Worm (Caenorhabditis elegans): ENCODE results near the gene H28G03.3.

- no peak for TF ChIP-seq php-3 (GFP tag; IDR thresholded peaks at IDR 0.05)
- TF ChIP-seq lin-15B (tag; optimal IDR thresholded peaks at IDR 0.05), result no peak
- no peak for TF ChIP-seq skn-1 (tag; optimal IDR thresholded peaks at IDR 0.05)
- no peak for TF ChIP-seq unc-62 (GFP tag; optimal IDR thresholded peaks at IDR 0.05 in 1 of 2)
- no peak for TF ChIP-seq unc-62 (tag; optimal IDR thresholded peaks at IDR 0.05)
- TF ChIP-seq mes-2 (tag; optimal IDR thresholded peaks at IDR 0.05; ENCODE audit: poor library complexity, severe bottlenecking), result no peak
- no peak for TF ChIP-seq lin-13 (GFP tag; optimal IDR thresholded peaks at IDR 0.05)
- no peak for TF ChIP-seq nhr-10 (tag; optimal IDR thresholded peaks at IDR 0.05)
- TF ChIP-seq nhr-237 (tag; optimal IDR thresholded peaks at IDR 0.05), result no peak
- TF ChIP-seq pha-4 (GFP tag; IDR thresholded peaks at IDR 0.05), result no peak
- TF ChIP-seq pha-4 (tag; optimal IDR thresholded peaks at IDR 0.05), result no peak
- TF ChIP-seq nhr-77 (tag; optimal IDR thresholded peaks at IDR 0.05), result no peak
These were observed 30.8 kb upstream of the H28G03.3 start, which contains the start of gene nspg-12 for ce11 chrX:5256999-5257398.

Measured in whole organism, L4 larva.